Worm (Caenorhabditis elegans) whole organism, L2 larva: ENCODE results near the gene med-2.

Source experiments
- C34F6.9 ChIP-seq: fragments of 150-350 bp; optimal IDR thresholded peaks from 2 replicates; lab custom pipeline; 2014; ENCODE audit warnings: missing biosample characterization, missing genetic modification characterization
- F13H6.1 ChIP-seq: sonication (generic microtip); optimal IDR thresholded peaks from 2 replicates; lab custom pipeline; 2016; ENCODE audit warnings: missing genetic modification characterization, missing compliant biosample characterization
- R02D3.7 ChIP-seq: fragments of 150-350 bp; optimal IDR thresholded peaks from 2 replicates; lab custom pipeline; 2014; ENCODE audit warnings: missing biosample characterization, missing genetic modification characterization
- Y55F3AM.14 ChIP-seq: fragments of 200-800 bp; sonication (Bioruptor generic); optimal IDR thresholded peaks from 2 replicates; lab custom pipeline; 2018; ENCODE audit warnings: mild to moderate bottlenecking, missing genetic modification characterization, missing compliant biosample characterization
- ZK546.5 ChIP-seq: sonication (generic microtip); optimal IDR thresholded peaks from 2 replicates; lab custom pipeline; 2017; ENCODE audit warnings: missing biosample characterization, missing genetic modification characterization
- alr-1 ChIP-seq: fragments of 150-350 bp; optimal IDR thresholded peaks from 2 replicates; lab custom pipeline; 2014; ENCODE audit warnings: missing biosample characterization, missing genetic modification characterization
- aly-2 ChIP-seq: fragments of 150-350 bp; optimal IDR thresholded peaks from 2 replicates; lab custom pipeline; 2014; ENCODE audit warnings: missing biosample characterization, missing genetic modification characterization
- ama-1 ChIP-seq: fragments of 150-350 bp; optimal IDR thresholded peaks from 2 replicates; lab custom pipeline; 2018; ENCODE audit warnings: inconsistent platforms
- blmp-1 ChIP-seq: sonication (generic microtip); optimal IDR thresholded peaks from 2 replicates; lab custom pipeline; 2017; ENCODE audit warnings: missing genetic modification characterization, mild to moderate bottlenecking, missing compliant biosample characterization, antibody characterized with exemption, moderate library complexity; ENCODE audit not compliant: insufficient read depth
- ceh-16 ChIP-seq: fragments of 150-350 bp; optimal IDR thresholded peaks from 2 replicates; lab custom pipeline; 2014; ENCODE audit warnings: missing biosample characterization, missing genetic modification characterization
- ceh-82 ChIP-seq: fragments of 150-350 bp; optimal IDR thresholded peaks from 2 replicates; lab custom pipeline; 2014; ENCODE audit warnings: missing biosample characterization, missing genetic modification characterization
- crh-2 ChIP-seq: sonication (generic microtip); optimal IDR thresholded peaks from 2 replicates; lab custom pipeline; 2017; ENCODE audit warnings: missing biosample characterization, missing genetic modification characterization
- dmd-4 ChIP-seq: sonication (generic microtip); optimal IDR thresholded peaks from 2 replicates; lab custom pipeline; 2017; ENCODE audit warnings: missing biosample characterization, missing genetic modification characterization
- egl-27 ChIP-seq: sonication (generic microtip); optimal IDR thresholded peaks from 3 replicates; lab custom pipeline; 2017; ENCODE audit warnings: missing biosample characterization, missing genetic modification reagents, missing genetic modification characterization
- elt-1 ChIP-seq: fragments of 150-350 bp; optimal IDR thresholded peaks from 2 replicates; lab custom pipeline; 2014; ENCODE audit warnings: missing biosample characterization, missing genetic modification characterization
- elt-3 ChIP-seq: sonication (generic microtip); optimal IDR thresholded peaks from 2 replicates; lab custom pipeline; 2017; ENCODE audit warnings: missing biosample characterization, missing genetic modification characterization
- fos-1 ChIP-seq: fragments of 150-350 bp; optimal IDR thresholded peaks from 2 replicates; lab custom pipeline; 2014; ENCODE audit warnings: missing biosample characterization, missing genetic modification characterization
- gmeb-1 ChIP-seq: fragments of 150-350 bp; optimal IDR thresholded peaks from 2 replicates; lab custom pipeline; 2014; ENCODE audit warnings: missing biosample characterization, missing genetic modification characterization
- lin-11 ChIP-seq: fragments of 150-350 bp; sonication (generic microtip); optimal IDR thresholded peaks from 2 replicates; lab custom pipeline; 2014; ENCODE audit warnings: missing biosample characterization, missing genetic modification characterization, inconsistent platforms, mixed read lengths
- lin-13 ChIP-seq: fragments of 150-350 bp; optimal IDR thresholded peaks from 2 replicates; lab custom pipeline; 2014; ENCODE audit warnings: missing biosample characterization, missing genetic modification reagents, missing genetic modification characterization
- lin-39 ChIP-seq: fragments of 150-350 bp; optimal IDR thresholded peaks from 2 replicates; lab custom pipeline; 2014; ENCODE audit warnings: missing biosample characterization, missing genetic modification reagents, missing genetic modification characterization
- lsy-2 ChIP-seq, 2 experiments: fragments of 150-350 bp in 1 of 2; sonication (generic microtip) in 1 of 2; optimal IDR thresholded peaks; 2 replicates each; lab custom pipeline; 2014 to 2017; ENCODE audit warnings: missing biosample characterization in 2 of 2, missing genetic modification characterization in 2 of 2
- mab-5 ChIP-seq: fragments of 150-350 bp; optimal IDR thresholded peaks from 2 replicates; lab custom pipeline; 2014; ENCODE audit warnings: missing biosample characterization, missing genetic modification characterization
- mbf-1 ChIP-seq: sonication (generic microtip); optimal IDR thresholded peaks from 2 replicates; lab custom pipeline; 2017; ENCODE audit warnings: missing biosample characterization, missing genetic modification characterization
- mdl-1 ChIP-seq, 2 experiments: fragments of 150-350 bp in 1 of 2; sonication (generic microtip) in 1 of 2; optimal IDR thresholded peaks; 2 replicates each; lab custom pipeline; 2017; ENCODE audit warnings: missing biosample characterization in 2 of 2, missing genetic modification characterization in 2 of 2
- nhr-10 ChIP-seq: sonication (generic microtip); optimal IDR thresholded peaks from 2 replicates; lab custom pipeline; 2017; ENCODE audit warnings: missing biosample characterization, missing genetic modification characterization
- nhr-11 ChIP-seq: fragments of 150-350 bp; optimal IDR thresholded peaks from 2 replicates; lab custom pipeline; 2014; ENCODE audit warnings: missing biosample characterization, missing genetic modification characterization
- nhr-12 ChIP-seq: fragments of 150-350 bp; optimal IDR thresholded peaks from 2 replicates; lab custom pipeline; 2014; ENCODE audit warnings: missing biosample characterization, missing genetic modification characterization
- nhr-129 ChIP-seq: fragments of 150-350 bp; optimal IDR thresholded peaks from 2 replicates; lab custom pipeline; 2014; ENCODE audit warnings: missing biosample characterization, missing genetic modification characterization
- nhr-21 ChIP-seq: fragments of 150-350 bp; optimal IDR thresholded peaks from 2 replicates; lab custom pipeline; 2014; ENCODE audit warnings: missing biosample characterization, missing genetic modification characterization
- nhr-23 ChIP-seq: fragments of 150-350 bp; optimal IDR thresholded peaks from 2 replicates; lab custom pipeline; 2014; ENCODE audit warnings: missing biosample characterization, missing genetic modification reagents, missing genetic modification characterization
- nhr-237 ChIP-seq: fragments of 150-350 bp; optimal IDR thresholded peaks from 2 replicates; lab custom pipeline; 2014; ENCODE audit warnings: missing biosample characterization, missing genetic modification characterization
- nhr-25 ChIP-seq: fragments of 150-350 bp; sonication (generic microtip); optimal IDR thresholded peaks from 3 replicates; lab custom pipeline; 2014; ENCODE audit warnings: missing biosample characterization, missing genetic modification characterization
- nhr-6 ChIP-seq: fragments of 150-350 bp; optimal IDR thresholded peaks from 2 replicates; lab custom pipeline; 2014; ENCODE audit warnings: missing biosample characterization, missing genetic modification characterization
- nhr-77 ChIP-seq: fragments of 150-350 bp; optimal IDR thresholded peaks from 2 replicates; lab custom pipeline; 2014; ENCODE audit warnings: missing biosample characterization, missing genetic modification characterization
- peb-1 ChIP-seq: fragments of 150-350 bp; optimal IDR thresholded peaks from 2 replicates; lab custom pipeline; 2014; ENCODE audit warnings: missing biosample characterization, missing genetic modification characterization
- sem-4 ChIP-seq: fragments of 150-350 bp; optimal IDR thresholded peaks from 2 replicates; lab custom pipeline; 2014; ENCODE audit warnings: missing biosample characterization, missing genetic modification reagents, missing genetic modification characterization
- skn-1 ChIP-seq: sonication (generic microtip); optimal IDR thresholded peaks from 2 replicates; lab custom pipeline; 2017; ENCODE audit warnings: missing biosample characterization, missing genetic modification characterization
- sma-3 ChIP-seq: sonication (generic microtip); optimal IDR thresholded peaks from 2 replicates; lab custom pipeline; 2016; ENCODE audit warnings: missing genetic modification reagents, missing genetic modification characterization, missing compliant biosample characterization
- sma-9 ChIP-seq, 2 experiments: fragments of 150-350 bp in 1 of 2; sonication (generic microtip) in 1 of 2; optimal IDR thresholded peaks; 2 replicates each; lab custom pipeline; 2014 to 2016; ENCODE audit warnings: missing genetic modification characterization in 2 of 2, mild to moderate bottlenecking in 1 of 2, missing biosample characterization in 1 of 2, missing compliant biosample characterization in 1 of 2, missing genetic modification reagents in 1 of 2, moderate library complexity in 1 of 2
- snpc-4 ChIP-seq: fragments of 150-350 bp; optimal IDR thresholded peaks from 2 replicates; lab custom pipeline; 2014; ENCODE audit warnings: missing biosample characterization, missing genetic modification characterization
- unc-39 ChIP-seq: fragments of 150-350 bp; optimal IDR thresholded peaks from 2 replicates; lab custom pipeline; 2014; ENCODE audit warnings: missing biosample characterization, missing genetic modification characterization
- unc-55 ChIP-seq: fragments of 150-350 bp; sonication (generic microtip); optimal IDR thresholded peaks from 3 replicates; lab custom pipeline; 2014; ENCODE audit warnings: missing biosample characterization, missing genetic modification reagents, missing genetic modification characterization
- unc-62 ChIP-seq: fragments of 150-350 bp; optimal IDR thresholded peaks from 2 replicates; lab custom pipeline; 2014; ENCODE audit warnings: missing biosample characterization, missing genetic modification reagents, missing genetic modification characterization
- zag-1 ChIP-seq: fragments of 150-350 bp; optimal IDR thresholded peaks from 2 replicates; lab custom pipeline; 2014; ENCODE audit warnings: missing biosample characterization, missing genetic modification characterization
- ztf-1 ChIP-seq: fragments of 200-800 bp; sonication (Bioruptor generic); conservative IDR thresholded peaks from 2 replicates; pipeline ENCODE4 v1.3.6; 2022; ENCODE audit warnings: missing genetic modification characterization, missing compliant biosample characterization
- ztf-11 ChIP-seq: sonication (generic microtip); optimal IDR thresholded peaks from 2 replicates; lab custom pipeline; 2017; ENCODE audit warnings: missing biosample characterization, missing genetic modification characterization
- ztf-4 ChIP-seq: fragments of 150-350 bp; optimal IDR thresholded peaks from 2 replicates; lab custom pipeline; 2014; ENCODE audit warnings: missing biosample characterization, missing genetic modification characterization

med-2 gene

ce11 chrIII:6887574-6887973 is 3.3 kb downstream of the med-2 start:
- no peak for TF ChIP-seq nhr-23 (tag; lab: Kevin White, UChicago)
- no peak for TF ChIP-seq Y55F3AM.14 (GFP tag; lab: Kevin White, UChicago)
- TF ChIP-seq blmp-1 (tag; lab: Kevin White, UChicago), result no peak
- TF ChIP-seq nhr-11 (tag; lab: Kevin White, UChicago), result peak; percentile 19
- peak; percentile 7 for TF ChIP-seq zag-1
- peak in 1 of 2 experiments; percentile 48 for TF ChIP-seq mdl-1 (tag; optimal IDR thresholded peaks at IDR 0.05; lab: Kevin White, UChicago)
- TF ChIP-seq sma-9 (GFP tag; optimal IDR thresholded peaks at IDR 0.05; lab: Kevin White, UChicago), result peak; percentile 76
- no peak for TF ChIP-seq sma-9 (tag; optimal IDR thresholded peaks at IDR 0.05; lab: Kevin White, UChicago)
- TF ChIP-seq F13H6.1, result peak; percentile 42
- no peak for TF ChIP-seq nhr-6 (tag; lab: Kevin White, UChicago)
- peak; percentile 93 for TF ChIP-seq nhr-129
- TF ChIP-seq peb-1 (tag; lab: Kevin White, UChicago), result no peak
- TF ChIP-seq nhr-21 (tag; lab: Kevin White, UChicago), result peak; percentile 2
- TF ChIP-seq nhr-12 (tag; lab: Kevin White, UChicago), result no peak
- TF ChIP-seq nhr-77 (tag; lab: Kevin White, UChicago), result no peak
- peak; percentile 38 for TF ChIP-seq fos-1
- TF ChIP-seq ceh-82 (tag; lab: Kevin White, UChicago), result no peak
- TF ChIP-seq aly-2 (tag; lab: Kevin White, UChicago), result no peak
- no peak for TF ChIP-seq nhr-237 (tag; lab: Kevin White, UChicago)
- TF ChIP-seq snpc-4 (tag; lab: Kevin White, UChicago), result no peak
- peak; percentile 52 for TF ChIP-seq lin-13 (GFP tag; lab: Kevin White, UChicago)
- TF ChIP-seq unc-55 (GFP tag; lab: Kevin White, UChicago), result peak; percentile 73
- TF ChIP-seq dmd-4 (tag; lab: Kevin White, UChicago), result no peak
- no peak for TF ChIP-seq mab-5 (tag; lab: Kevin White, UChicago)
- no peak for TF ChIP-seq sem-4 (tag; lab: Kevin White, UChicago)
- peak; percentile 65 for TF ChIP-seq C34F6.9 (tag; lab: Kevin White, UChicago)
- no peak for TF ChIP-seq ztf-1 (GFP tag; lab: Robert Waterston, UW)
- no peak for TF ChIP-seq R02D3.7 (tag; lab: Kevin White, UChicago)
- no peak for TF ChIP-seq elt-3 (tag; lab: Kevin White, UChicago)
- no peak for TF ChIP-seq elt-1 (tag; lab: Kevin White, UChicago)
- TF ChIP-seq mbf-1 (tag; lab: Kevin White, UChicago), result no peak
- TF ChIP-seq ama-1 (lab: Kevin White, UChicago), result no peak
- no peak for TF ChIP-seq unc-62 (GFP tag; lab: Kevin White, UChicago)
- TF ChIP-seq ZK546.5 (tag; lab: Kevin White, UChicago), result no peak
- TF ChIP-seq ceh-16 (tag; lab: Kevin White, UChicago), result no peak
- TF ChIP-seq egl-27, result peak; percentile 37
- TF ChIP-seq alr-1 (tag; lab: Kevin White, UChicago), result no peak
- TF ChIP-seq nhr-10 (tag; lab: Kevin White, UChicago), result no peak
- peak; percentile 68 for TF ChIP-seq crh-2 (tag; lab: Kevin White, UChicago)
- no peak for TF ChIP-seq nhr-25 (tag; lab: Kevin White, UChicago)
- peak; percentile 40 for TF ChIP-seq ztf-4 (tag; lab: Kevin White, UChicago)
- no peak for TF ChIP-seq skn-1 (tag; lab: Kevin White, UChicago)
- TF ChIP-seq lsy-2 (tag; optimal IDR thresholded peaks at IDR 0.05; lab: Kevin White, UChicago), result peak; percentile 56 to 74
- no peak for TF ChIP-seq unc-39
- TF ChIP-seq lin-39, result no peak
- peak; percentile 61 for TF ChIP-seq gmeb-1 (tag; lab: Kevin White, UChicago)
- no peak for TF ChIP-seq sma-3 (GFP tag; lab: Kevin White, UChicago)
- TF ChIP-seq lin-11 (tag; lab: Kevin White, UChicago), result peak; percentile 50
- TF ChIP-seq ztf-11 (tag; lab: Kevin White, UChicago), result no peak
